Worm (Caenorhabditis elegans) whole organism, midembryonic: Measurements from ENCODE around the gene K09F6.13.

Experiments used
- T22C8.4 ChIP-seq: fragments of 200-800 bp; sonication (Bioruptor generic); IDR thresholded peaks from 2 replicates; pipeline ENCODE4 v1.3.6; 2022; ENCODE audit warnings: missing genetic modification characterization, missing compliant biosample characterization
- cog-1 ChIP-seq: sonication (generic microtip); optimal IDR thresholded peaks from 2 replicates; lab custom pipeline; 2016; ENCODE audit warnings: missing genetic modification characterization, missing compliant biosample characterization
- flt-1 ChIP-seq: fragments of 200-800 bp; sonication (Bioruptor generic); IDR thresholded peaks from 2 replicates; pipeline ENCODE4 v1.3.6; 2022; ENCODE audit warnings: missing genetic modification characterization, missing compliant biosample characterization
- klf-2 ChIP-seq: fragments of 200-800 bp; sonication (Bioruptor generic); conservative IDR thresholded peaks from 2 replicates; pipeline ENCODE4 v1.3.6; 2022; ENCODE audit warnings: missing genetic modification reagents, missing genetic modification characterization, missing compliant biosample characterization
- med-1 ChIP-seq: sonication (generic microtip); optimal IDR thresholded peaks from 2 replicates; lab custom pipeline; 2017; ENCODE audit warnings: missing genetic modification characterization, mild to moderate bottlenecking, missing compliant biosample characterization, antibody characterized with exemption, missing genetic modification reagents; ENCODE audit not compliant: insufficient read depth
- ref-1 ChIP-seq: fragments of 200-800 bp; sonication (Bioruptor generic); conservative IDR thresholded peaks from 2 replicates; pipeline ENCODE4 v1.3.6; 2022; ENCODE audit warnings: missing genetic modification reagents, missing genetic modification characterization, missing compliant biosample characterization
- tab-1 ChIP-seq: fragments of 200-800 bp; sonication (Bioruptor generic); IDR thresholded peaks from 2 replicates; pipeline ENCODE4 v1.3.6; 2022; ENCODE audit warnings: missing genetic modification characterization, missing compliant biosample characterization
- ztf-23 ChIP-seq: fragments of 200-800 bp; sonication (Bioruptor generic); IDR thresholded peaks from 2 replicates; pipeline ENCODE4 v1.3.6; 2022; ENCODE audit warnings: missing genetic modification reagents, missing genetic modification characterization, missing compliant biosample characterization
- ztf-29 ChIP-seq: fragments of 200-800 bp; sonication (Bioruptor generic); IDR thresholded peaks from 2 replicates; pipeline ENCODE4 v1.3.6; 2022; ENCODE audit warnings: missing genetic modification reagents, missing genetic modification characterization, missing compliant biosample characterization

The K09F6.13 gene

ce11 chrII:2292027-2292426, 3.1 kb downstream of the K09F6.13 start, which contains the start of gene K09F6.7:
Gene K09F6.7, minus strand, starts transcription at chrII:2292127.
- TF ChIP-seq ztf-23 (GFP tag; lab: Robert Waterston, UW) (no peak), flt-1 (GFP tag; lab: Robert Waterston, UW) (no peak), ref-1 (GFP tag; lab: Robert Waterston, UW) (no peak), T22C8.4 (no peak), tab-1 (no peak), ztf-29 (no peak), cog-1 (tag; lab: Kevin White, UChicago) (no peak), med-1 (GFP tag; lab: Kevin White, UChicago) (no peak), klf-2 (GFP tag; lab: Robert Waterston, UW) (no peak)

ce11 chrII:2292549-2292948, 3.6 kb downstream of the K09F6.13 start:
- TF ChIP-seq flt-1 (GFP tag; lab: Robert Waterston, UW) (no peak), klf-2 (GFP tag; lab: Robert Waterston, UW) (no peak), ref-1 (GFP tag; lab: Robert Waterston, UW) (no peak), ztf-29 (no peak), tab-1 (no peak), T22C8.4 (no peak), med-1 (GFP tag; lab: Kevin White, UChicago) (no peak), cog-1 (tag; lab: Kevin White, UChicago) (no peak), ztf-23 (GFP tag; lab: Robert Waterston, UW) (no peak)

ce11 chrII:2295817-2296315, 7.0 kb downstream of the K09F6.13 start, which contains the start of gene fbxc-25:
Gene fbxc-25, minus strand, starts transcription at chrII:2296265.
- no peak for TF ChIP-seq ztf-29
- TF ChIP-seq T22C8.4: no peak
- no peak for TF ChIP-seq ztf-23 (GFP tag; lab: Robert Waterston, UW)
- TF ChIP-seq tab-1: no peak
- TF ChIP-seq klf-2 (GFP tag; lab: Robert Waterston, UW): no peak
- no peak for TF ChIP-seq ref-1 (GFP tag; lab: Robert Waterston, UW)
- TF ChIP-seq cog-1 (tag; lab: Kevin White, UChicago): no peak
- TF ChIP-seq flt-1 (GFP tag; lab: Robert Waterston, UW): no peak
- no peak for TF ChIP-seq med-1 (GFP tag; lab: Kevin White, UChicago)

- no peak for TF ChIP-seq ztf-29
- no peak for TF ChIP-seq ref-1 (GFP tag; lab: Robert Waterston, UW)
- no peak for TF ChIP-seq T22C8.4
- no peak for TF ChIP-seq cog-1 (tag; lab: Kevin White, UChicago)
- no peak for TF ChIP-seq ztf-23 (GFP tag; lab: Robert Waterston, UW)
- TF ChIP-seq klf-2 (GFP tag; lab: Robert Waterston, UW): no peak
- no peak for TF ChIP-seq tab-1
- no peak for TF ChIP-seq med-1 (GFP tag; lab: Kevin White, UChicago)
- TF ChIP-seq flt-1 (GFP tag; lab: Robert Waterston, UW): no peak
Observed at ce11 chrII:2298742-2299141, 9.8 kb downstream of the K09F6.13 start, which contains the start of gene B0281.4. Gene B0281.4, minus strand, starts transcription at chrII:2298842.

- no peak for TF ChIP-seq med-1 (GFP tag; lab: Kevin White, UChicago)
- TF ChIP-seq cog-1 (tag; lab: Kevin White, UChicago): no peak
- TF ChIP-seq T22C8.4: no peak
- no peak for TF ChIP-seq tab-1
- no peak for TF ChIP-seq ref-1 (GFP tag; lab: Robert Waterston, UW)
- TF ChIP-seq flt-1 (GFP tag; lab: Robert Waterston, UW): no peak
- TF ChIP-seq klf-2 (GFP tag; lab: Robert Waterston, UW): no peak
- no peak for TF ChIP-seq ztf-23 (GFP tag; lab: Robert Waterston, UW)
- TF ChIP-seq ztf-29: no peak
Observed at ce11 chrII:2300861-2301260, 11.9 kb downstream of the K09F6.13 start, which contains the start of gene B0281.5. Gene B0281.5, minus strand, starts transcription at chrII:2300961.

- no peak for TF ChIP-seq cog-1 (tag; lab: Kevin White, UChicago)
- TF ChIP-seq ztf-23 (GFP tag; lab: Robert Waterston, UW): no peak
- no peak for TF ChIP-seq med-1 (GFP tag; lab: Kevin White, UChicago)
- no peak for TF ChIP-seq tab-1
- no peak for TF ChIP-seq ztf-29
- no peak for TF ChIP-seq flt-1 (GFP tag; lab: Robert Waterston, UW)
- TF ChIP-seq T22C8.4: no peak
- no peak for TF ChIP-seq klf-2 (GFP tag; lab: Robert Waterston, UW)
- no peak for TF ChIP-seq ref-1 (GFP tag; lab: Robert Waterston, UW)
Observed at ce11 chrII:2302330-2302729, 13.4 kb downstream of the K09F6.13 start, which contains the start of gene B0281.6. Gene B0281.6, minus strand, starts transcription at chrII:2302430.

- TF ChIP-seq ztf-29 (no peak), T22C8.4 (no peak), klf-2 (GFP tag; lab: Robert Waterston, UW) (no peak), ref-1 (GFP tag; lab: Robert Waterston, UW) (no peak), ztf-23 (GFP tag; lab: Robert Waterston, UW) (no peak), tab-1 (no peak), flt-1 (GFP tag; lab: Robert Waterston, UW) (no peak)
Observed at ce11 chrII:2304575-2304974, 15.7 kb downstream of the K09F6.13 start.

- TF ChIP-seq ztf-29: no peak
- no peak for TF ChIP-seq ref-1 (GFP tag; lab: Robert Waterston, UW)
- TF ChIP-seq med-1 (GFP tag; lab: Kevin White, UChicago): no peak
- TF ChIP-seq flt-1 (GFP tag; lab: Robert Waterston, UW): no peak
- TF ChIP-seq klf-2 (GFP tag; lab: Robert Waterston, UW): no peak
- no peak for TF ChIP-seq ztf-23 (GFP tag; lab: Robert Waterston, UW)
- no peak for TF ChIP-seq cog-1 (tag; lab: Kevin White, UChicago)
- no peak for TF ChIP-seq T22C8.4
- no peak for TF ChIP-seq tab-1
Observed at ce11 chrII:2305507-2305906, 16.6 kb downstream of the K09F6.13 start.

- no peak for TF ChIP-seq ztf-29
Observed at ce11 chrII:2306741-2307140, 17.8 kb downstream of the K09F6.13 start, which contains the start of gene B0281.3. Gene B0281.3, plus strand, starts transcription at chrII:2307041.

ce11 chrII:2312747-2313146, 23.8 kb downstream of the K09F6.13 start, which contains the start of the genes trim-21 and B0281.1:
Gene trim-21, minus strand, starts transcription at chrII:2312847.
Gene B0281.1, plus strand, starts transcription at chrII:2313067.
- TF ChIP-seq ztf-23 (GFP tag; lab: Robert Waterston, UW) (no peak), klf-2 (GFP tag; lab: Robert Waterston, UW) (no peak), ztf-29 (no peak), tab-1 (no peak), T22C8.4 (no peak), flt-1 (GFP tag; lab: Robert Waterston, UW) (no peak), cog-1 (tag; lab: Kevin White, UChicago) (no peak), med-1 (GFP tag; lab: Kevin White, UChicago) (no peak), ref-1 (GFP tag; lab: Robert Waterston, UW) (no peak)
